Fruit fly (Drosophila melanogaster): Measurements from ENCODE around the gene slgA.

Gene slgA

DNA sequence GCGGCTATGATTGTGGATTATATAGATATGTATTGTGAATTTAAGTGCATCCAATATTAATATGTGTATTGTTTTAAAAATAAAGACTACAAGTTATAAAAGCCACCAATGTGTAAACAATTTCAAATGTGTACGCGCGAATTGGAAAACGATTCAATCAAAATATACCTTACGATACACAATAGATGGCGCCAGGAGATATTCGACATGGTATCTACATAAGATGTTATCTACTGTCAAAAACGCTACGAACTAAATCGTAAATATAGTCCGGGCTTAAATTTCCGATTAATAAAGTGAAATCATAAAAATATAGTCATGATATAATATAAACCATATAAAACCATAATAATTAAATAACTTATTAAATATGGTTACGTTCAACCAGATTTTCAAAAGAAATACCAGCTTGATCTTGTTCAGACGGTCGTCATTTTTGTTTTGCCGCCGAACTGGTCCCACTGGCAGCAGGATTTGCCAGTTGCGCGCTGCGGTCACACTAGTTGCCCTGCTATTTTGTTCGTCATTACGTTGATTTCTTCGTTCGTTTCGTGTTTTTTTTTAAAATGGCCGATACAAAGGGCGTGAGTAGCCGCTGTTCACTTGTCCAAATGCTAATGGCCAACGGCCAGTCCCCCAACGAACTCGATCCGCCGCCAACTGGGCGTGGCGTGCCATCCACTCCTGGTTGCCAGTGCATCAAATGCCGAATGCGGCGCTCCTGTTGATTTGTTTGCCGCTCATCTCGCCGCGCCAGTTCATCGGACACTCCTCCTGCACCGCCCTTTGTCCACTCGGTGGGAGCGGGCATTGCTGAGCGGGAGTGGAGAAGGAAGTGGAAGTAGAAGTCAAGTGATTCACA is 15.8 kb upstream of the slgA start, which contains the start of gene Septin1 (continued):
- no peak for TF ChIP-seq dm (GFP tag; optimal IDR thresholded peaks at IDR 0.05)
- no peak for TF ChIP-seq CG18619 (GFP tag; optimal IDR thresholded peaks at IDR 0.05)
- TF ChIP-seq CG5180 (GFP tag; optimal IDR thresholded peaks at IDR 0.05), result no peak
- no peak for TF ChIP-seq CG6791 (GFP tag; IDR thresholded peaks at IDR 0.05; ENCODE audit: partially characterized antibody)
- peak; percentile 47 for TF ChIP-seq CG15601 (tag; optimal IDR thresholded peaks at IDR 0.05)
- no peak for TF ChIP-seq CG18764 (GFP tag; optimal IDR thresholded peaks at IDR 0.05)
- no peak for TF ChIP-seq CG10274 (GFP tag; optimal IDR thresholded peaks at IDR 0.05)
- TF ChIP-seq CG7745 (tag; optimal IDR thresholded peaks at IDR 0.05), result no peak
- no peak for TF ChIP-seq trh (GFP tag; optimal IDR thresholded peaks at IDR 0.05)
- no peak for TF ChIP-seq pros (GFP tag; optimal IDR thresholded peaks at IDR 0.05)
- TF ChIP-seq CG8388 (GFP tag; optimal IDR thresholded peaks at IDR 0.05), result no peak
- peak; percentile 8 for TF ChIP-seq CG30020 (tag; optimal IDR thresholded peaks at IDR 0.05)
- TF ChIP-seq CG18262 (tag; optimal IDR thresholded peaks at IDR 0.05), result no peak
- TF ChIP-seq Hmr (GFP tag; optimal IDR thresholded peaks at IDR 0.05), result no peak
- no peak for TF ChIP-seq Sox102F (GFP tag; optimal IDR thresholded peaks at IDR 0.05)
- peak; percentile 49; the same call in 1 of the 2 replicates for TF ChIP-seq amos (GFP tag; IDR thresholded peaks at IDR 0.05; ENCODE audit: partially characterized antibody)
- 0 out of 2 replicates have a peak, but pooled peaks have one; percentile 40 for TF ChIP-seq Bgb (GFP tag; IDR thresholded peaks at IDR 0.05; ENCODE audit: partially characterized antibody)
- TF ChIP-seq pzg (GFP tag; optimal IDR thresholded peaks at IDR 0.05), result peak; percentile 77
- peak; percentile 50 for TF ChIP-seq sens (GFP tag)
- TF ChIP-seq CG17829 (tag; optimal IDR thresholded peaks at IDR 0.05), result no peak
- no peak for TF ChIP-seq CG4282 (GFP tag; optimal IDR thresholded peaks at IDR 0.05)
- no peak for TF ChIP-seq otp (GFP tag; IDR thresholded peaks at IDR 0.05)
- no peak for TF ChIP-seq mld (GFP tag; IDR thresholded peaks at IDR 0.05; ENCODE audit: partially characterized antibody)
- no peak for TF ChIP-seq CG11093 (GFP tag; IDR thresholded peaks at IDR 0.05)
- TF ChIP-seq CG16779 (GFP tag; IDR thresholded peaks at IDR 0.05), result no peak
- TF ChIP-seq CG32772 (GFP tag; IDR thresholded peaks at IDR 0.05), result no peak
- no peak for TF ChIP-seq dmrt99B (tag; optimal IDR thresholded peaks at IDR 0.05)
- no peak for TF ChIP-seq Hsf (GFP tag; optimal IDR thresholded peaks at IDR 0.05)
- TF ChIP-seq trem (tag; optimal IDR thresholded peaks at IDR 0.05), result peak; percentile 63
- no peak for TF ChIP-seq Neu2 (GFP tag; optimal IDR thresholded peaks at IDR 0.05; ENCODE audit: borderline replicate concordance)
- no peak for TF ChIP-seq odd (GFP tag; optimal IDR thresholded peaks at IDR 0.05)
- no peak for TF ChIP-seq dpn (GFP tag; optimal IDR thresholded peaks at IDR 0.05)
- TF ChIP-seq pita (GFP tag; optimal IDR thresholded peaks at IDR 0.05), result peak; percentile 13
- no peak for TF ChIP-seq pan (optimal IDR thresholded peaks at IDR 0.05)
- no peak for TF ChIP-seq pan (GFP tag; optimal IDR thresholded peaks at IDR 0.05 in 1 of 2, IDR thresholded peaks at IDR 0.05 in 1 of 2)
- TF ChIP-seq BEAF-32 (GFP tag; optimal IDR thresholded peaks at IDR 0.05), result peak; percentile 40
- TF ChIP-seq pfk (GFP tag; optimal IDR thresholded peaks at IDR 0.05), result no peak
- TF ChIP-seq vvl (GFP tag; IDR thresholded peaks at IDR 0.05), result no peak
- no peak for TF ChIP-seq CG31388 (GFP tag; optimal IDR thresholded peaks at IDR 0.05)
- no peak for TF ChIP-seq crp (GFP tag; optimal IDR thresholded peaks at IDR 0.05)
- no peak for TF ChIP-seq Dek (tag; optimal IDR thresholded peaks at IDR 0.05)
- peak; percentile 86 for TF ChIP-seq Lhr (GFP tag; optimal IDR thresholded peaks at IDR 0.05)
- no peak for TF ChIP-seq sob (GFP tag; IDR thresholded peaks at IDR 0.05)
- TF ChIP-seq luna (GFP tag; optimal IDR thresholded peaks at IDR 0.05), result no peak
- no peak for TF ChIP-seq Blimp-1 (GFP tag; optimal IDR thresholded peaks at IDR 0.05)
- TF ChIP-seq fd64A (GFP tag; optimal IDR thresholded peaks at IDR 0.05), result no peak
- no peak for TF ChIP-seq CG2202 (tag; optimal IDR thresholded peaks at IDR 0.05)
- TF ChIP-seq Med (GFP tag), result peak; percentile 9

All from whole organism, embryonic.